Fruit fly (Drosophila melanogaster): ENCODE measurements around the gene CG9121.

The CG9121 gene

DNA sequence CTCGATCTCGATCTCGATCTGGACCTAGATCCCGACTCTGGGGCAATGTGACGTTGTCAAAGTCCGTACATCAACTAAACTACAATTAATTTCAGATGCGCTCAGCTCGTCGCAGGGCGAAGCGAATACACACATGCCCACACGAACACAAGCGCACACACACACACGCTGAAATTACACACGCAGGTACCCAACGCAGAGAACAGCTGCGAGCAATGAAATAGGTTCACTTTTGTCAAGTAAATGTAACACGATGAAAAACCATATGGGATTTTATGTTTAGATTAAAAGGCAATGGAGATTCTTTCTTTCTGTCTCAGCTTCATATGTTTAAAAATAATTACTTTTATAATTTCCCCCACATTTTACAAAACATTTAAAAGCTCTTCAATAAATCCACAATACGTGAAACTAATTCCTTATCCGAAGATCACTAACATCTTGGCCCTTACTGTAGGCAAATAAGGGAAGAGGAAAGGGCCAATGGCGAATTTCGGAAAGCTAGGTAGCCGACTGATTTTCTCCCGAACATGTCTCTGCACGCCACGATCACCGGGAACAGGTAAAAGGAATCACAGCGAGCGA, 50.5 kb downstream of the CG9121 start (continued):
- TF ChIP-seq ase (GFP tag; IDR thresholded peaks at IDR 0.05) (peak; percentile 48; the same call in 2 of the 3 replicates), pzg (GFP tag; optimal IDR thresholded peaks at IDR 0.05) (no peak), CG10267 (tag; optimal IDR thresholded peaks at IDR 0.05) (peak; percentile 83), sna (GFP tag; IDR thresholded peaks at IDR 0.05; ENCODE audit: partially characterized antibody) (no peak), bowl (GFP tag; IDR thresholded peaks at IDR 0.05) (peak; percentile 40; the same call in 1 of the 2 replicates), CG9609 (GFP tag; optimal IDR thresholded peaks at IDR 0.05) (peak; percentile 84), en (GFP tag; optimal IDR thresholded peaks at IDR 0.05) (peak; percentile 45), CG6654 (GFP tag; optimal IDR thresholded peaks at IDR 0.05) (peak; percentile 54), fd102C (GFP tag; optimal IDR thresholded peaks at IDR 0.05) (peak; percentile 83), dm (GFP tag; optimal IDR thresholded peaks at IDR 0.05) (no peak), CG8388 (GFP tag; optimal IDR thresholded peaks at IDR 0.05) (peak; percentile 82), CG17612 (GFP tag; IDR thresholded peaks at IDR 0.05) (peak; percentile 40; the same call in 1 of the 2 replicates), ato (GFP tag; IDR thresholded peaks at IDR 0.05; ENCODE audit: partially characterized antibody) (no peak), kah (GFP tag; optimal IDR thresholded peaks at IDR 0.05) (peak; percentile 60), CG2120 (GFP tag; optimal IDR thresholded peaks at IDR 0.05) (peak; percentile 87), CG16815 (GFP tag; optimal IDR thresholded peaks at IDR 0.05) (peak; percentile 90), CG14860 (GFP tag; IDR thresholded peaks at IDR 0.05; ENCODE audit: partially characterized antibody) (no peak), CG6683 (GFP tag; optimal IDR thresholded peaks at IDR 0.05) (peak; percentile 62), Fer2 (tag; optimal IDR thresholded peaks at IDR 0.05) (peak; percentile 75), NK7.1 (GFP tag; optimal IDR thresholded peaks at IDR 0.05) (no peak), jumu (GFP tag; optimal IDR thresholded peaks at IDR 0.05) (peak; percentile 76), Usf (GFP tag; optimal IDR thresholded peaks at IDR 0.05) (peak; percentile 64), CG3281 (GFP tag; optimal IDR thresholded peaks at IDR 0.05) (peak; percentile 88), CG13624 (GFP tag; optimal IDR thresholded peaks at IDR 0.05) (peak; percentile 57), ara (GFP tag; IDR thresholded peaks at IDR 0.05) (peak; percentile 80), CG10431 (GFP tag; optimal IDR thresholded peaks at IDR 0.05) (peak; percentile 66), Ravus (GFP tag; IDR thresholded peaks at IDR 0.05) (peak; percentile 53), CG8924 (tag; optimal IDR thresholded peaks at IDR 0.05) (peak; percentile 93), Blimp-1 (GFP tag; optimal IDR thresholded peaks at IDR 0.05) (peak; percentile 73), CG8478 (optimal IDR thresholded peaks at IDR 0.05) (no peak), CG15601 (tag; optimal IDR thresholded peaks at IDR 0.05) (peak; percentile 79), phol (tag; optimal IDR thresholded peaks at IDR 0.05) (peak; percentile 84), CG12744 (GFP tag; optimal IDR thresholded peaks at IDR 0.05) (peak; percentile 75), CG7839 (tag; optimal IDR thresholded peaks at IDR 0.05) (peak; percentile 88), CG17359 (tag; optimal IDR thresholded peaks at IDR 0.05) (peak; percentile 76), Nf-YA (GFP tag; IDR thresholded peaks at IDR 0.05) (peak; percentile 53; the same call in 1 of the 2 replicates), CG2199 (GFP tag; IDR thresholded peaks at IDR 0.05) (peak; percentile 7; the same call in 1 of the 3 replicates), CG7271 (tag; optimal IDR thresholded peaks at IDR 0.05) (peak; percentile 58), CG10654 (GFP tag; optimal IDR thresholded peaks at IDR 0.05) (peak; percentile 63), Stat92E (GFP tag; optimal IDR thresholded peaks at IDR 0.05) (peak in 1 of 3 experiments; percentile 57), jing (GFP tag; optimal IDR thresholded peaks at IDR 0.05) (peak; percentile 65), Ptx1 (GFP tag; IDR thresholded peaks at IDR 0.05) (peak; percentile 83), dan (GFP tag; IDR thresholded peaks at IDR 0.05) (no peak), CG8765 (GFP tag; IDR thresholded peaks at IDR 0.05) (peak; percentile 71), GATAe (GFP tag; conservative IDR thresholded peaks at IDR 0.05) (peak; percentile 29; the same call in 1 of the 2 replicates), CG17385 (GFP tag; optimal IDR thresholded peaks at IDR 0.05) (peak; percentile 78), CG42726 (GFP tag; IDR thresholded peaks at IDR 0.05; ENCODE audit: partially characterized antibody) (no peak), Abd-B (GFP tag; optimal IDR thresholded peaks at IDR 0.05) (peak; percentile 68), az2 (GFP tag; optimal IDR thresholded peaks at IDR 0.05) (peak; percentile 77)

Measured in whole organism, embryonic.